Worm (Caenorhabditis elegans) whole organism, young adult: ENCODE measurements around the gene C06E8.5.
A peak's percentile ranks its signal among the peaks of the same experiment; 100 is the strongest.

ENCODE experiments used
- B0035.1 ChIP-seq: sonication (generic microtip); optimal IDR thresholded peaks from 2 replicates; lab custom pipeline; 2016; ENCODE audit warnings: missing genetic modification characterization, mild to moderate bottlenecking, missing compliant biosample characterization, missing genotype, missing genetic modification reagents
- D2030.7 ChIP-seq: fragments of 200-800 bp; sonication (Bioruptor generic); IDR thresholded peaks from 2 replicates; pipeline ENCODE4 v1.3.6; 2022; ENCODE audit warnings: missing genetic modification reagents, missing genetic modification characterization, missing compliant biosample characterization
- F33H1.4 ChIP-seq: fragments of 200-800 bp; sonication (Bioruptor generic); IDR thresholded peaks from 2 replicates; pipeline ENCODE4 v1.3.6; 2022; ENCODE audit warnings: missing genetic modification reagents, missing genetic modification characterization, missing compliant biosample characterization
- F49E8.2 ChIP-seq: sonication (generic microtip); optimal IDR thresholded peaks from 3 replicates; lab custom pipeline; 2017; ENCODE audit warnings: missing genetic modification characterization, mild to moderate bottlenecking, missing compliant biosample characterization, antibody characterized with exemption, moderate library complexity; ENCODE audit not compliant: insufficient read depth
- F52B5.7 ChIP-seq: sonication (generic microtip); optimal IDR thresholded peaks from 2 replicates; lab custom pipeline; 2016; ENCODE audit warnings: mild to moderate bottlenecking, missing genetic modification characterization, missing compliant biosample characterization
- Y67H2A.10 ChIP-seq: fragments of 200-800 bp; sonication (Bioruptor generic); conservative IDR thresholded peaks from 2 replicates; pipeline ENCODE4 v1.3.6; 2022; ENCODE audit warnings: missing genetic modification reagents, missing genetic modification characterization, missing compliant biosample characterization
- ama-1 ChIP-seq, 3 experiments: fragments of 150-350 bp in 1 of 3; sonication (generic microtip) in 2 of 3; optimal IDR thresholded peaks; 2 replicates each; lab custom pipeline; 2014 to 2018; ENCODE audit warnings: missing biosample characterization in 2 of 3, missing genetic modification characterization in 2 of 3, missing genetic modification reagents in 2 of 3
- aptf-2 ChIP-seq: fragments of 200-800 bp; sonication (Bioruptor generic); conservative IDR thresholded peaks from 2 replicates; pipeline ENCODE4 v1.3.6; 2022; ENCODE audit warnings: missing genetic modification reagents, missing genetic modification characterization, missing compliant biosample characterization
- atf-7 ChIP-seq: sonication (generic microtip); optimal IDR thresholded peaks from 2 replicates; lab custom pipeline; 2017; ENCODE audit warnings: mild to moderate bottlenecking, missing genetic modification characterization, missing compliant biosample characterization
- athp-1 ChIP-seq: sonication (generic microtip); optimal IDR thresholded peaks from 2 replicates; lab custom pipeline; 2017; ENCODE audit warnings: mild to moderate bottlenecking, missing genetic modification characterization, missing compliant biosample characterization
- attf-3 ChIP-seq: fragments of 200-800 bp; sonication (Bioruptor generic); conservative IDR thresholded peaks from 2 replicates; pipeline ENCODE4 v1.3.6; 2022; ENCODE audit warnings: missing genetic modification reagents, missing genetic modification characterization, missing compliant biosample characterization
- bed-2 ChIP-seq: fragments of 200-800 bp; sonication (Bioruptor generic); IDR thresholded peaks from 2 replicates; pipeline ENCODE4 v1.3.6; 2022; ENCODE audit warnings: missing genetic modification reagents, missing genetic modification characterization, missing compliant biosample characterization
- ceh-100 ChIP-seq: fragments of 200-800 bp; sonication (Bioruptor generic); IDR thresholded peaks from 2 replicates; pipeline ENCODE4 v1.3.6; 2022; ENCODE audit warnings: missing genetic modification reagents, missing genetic modification characterization, missing compliant biosample characterization
- ceh-27 ChIP-seq: fragments of 200-800 bp; sonication (Bioruptor generic); optimal IDR thresholded peaks from 2 replicates; lab custom pipeline; 2018; ENCODE audit warnings: mild to moderate bottlenecking, missing genetic modification characterization, moderate library complexity, missing compliant biosample characterization
- ceh-58 ChIP-seq: fragments of 200-800 bp; sonication (Bioruptor generic); IDR thresholded peaks from 2 replicates; pipeline ENCODE4 v1.3.6; 2022; ENCODE audit warnings: missing genetic modification characterization, missing compliant biosample characterization
- ceh-79 ChIP-seq: sonication (generic microtip); optimal IDR thresholded peaks from 2 replicates; lab custom pipeline; 2017; ENCODE audit warnings: mild to moderate bottlenecking, missing genetic modification characterization, missing compliant biosample characterization
- egl-18 ChIP-seq: fragments of 200-800 bp; sonication (Bioruptor generic); IDR thresholded peaks from 2 replicates; pipeline ENCODE4 v1.3.6; 2022; ENCODE audit warnings: missing genetic modification reagents, missing genetic modification characterization, missing compliant biosample characterization
- ekl-4 ChIP-seq: fragments of 200-800 bp; sonication (Bioruptor generic); IDR thresholded peaks from 2 replicates; pipeline ENCODE4 v1.3.6; 2022; ENCODE audit warnings: missing genetic modification reagents, missing genetic modification characterization, missing compliant biosample characterization
- fkh-3 ChIP-seq: sonication (generic microtip); optimal IDR thresholded peaks from 2 replicates; lab custom pipeline; 2016; ENCODE audit warnings: mild to moderate bottlenecking, missing genetic modification characterization, missing compliant biosample characterization
- him-1 ChIP-seq: sonication (generic microtip); optimal IDR thresholded peaks from 2 replicates; lab custom pipeline; 2016; ENCODE audit warnings: missing genotype, missing genetic modification reagents, missing genetic modification characterization, missing compliant biosample characterization
- lin-54 ChIP-seq: fragments of 200-800 bp; sonication (Bioruptor generic); optimal IDR thresholded peaks from 2 replicates; lab custom pipeline; 2018; ENCODE audit warnings: mild to moderate bottlenecking, missing genetic modification characterization, missing compliant biosample characterization
- nfya-1 ChIP-seq: sonication (generic microtip); optimal IDR thresholded peaks from 2 replicates; lab custom pipeline; 2017; ENCODE audit warnings: antibody characterized with exemption, missing compliant biosample characterization, missing genetic modification characterization, borderline replicate concordance; ENCODE audit not compliant: insufficient read depth
- nhr-179 ChIP-seq: sonication (generic microtip); optimal IDR thresholded peaks from 2 replicates; lab custom pipeline; 2016; ENCODE audit warnings: mild to moderate bottlenecking, missing genetic modification characterization, missing compliant biosample characterization
- nhr-90 ChIP-seq: sonication (generic microtip); optimal IDR thresholded peaks from 2 replicates; lab custom pipeline; 2016; ENCODE audit warnings: missing genotype, mild to moderate bottlenecking, missing genetic modification characterization, missing compliant biosample characterization
- pha-4 ChIP-seq: fragments of 150-350 bp; sonication (generic microtip); optimal IDR thresholded peaks from 2 replicates; lab custom pipeline; 2014; ENCODE audit warnings: missing biosample characterization, missing genetic modification reagents, missing genetic modification characterization
- rec-8 ChIP-seq, 2 experiments: sonication (generic microtip); optimal IDR thresholded peaks; 2 replicates each; lab custom pipeline; 2016; ENCODE audit warnings: mild to moderate bottlenecking in 2 of 2, missing genetic modification characterization in 2 of 2, missing genetic modification reagents in 2 of 2, missing genotype in 2 of 2, missing biosample characterization in 1 of 2, missing compliant biosample characterization in 1 of 2, moderate library complexity in 1 of 2
- sea-2 ChIP-seq: fragments of 200-800 bp; sonication (Bioruptor generic); IDR thresholded peaks from 2 replicates; pipeline ENCODE4 v1.3.6; 2022; ENCODE audit warnings: missing genetic modification characterization, missing compliant biosample characterization
- tbx-9 ChIP-seq: sonication (generic microtip); optimal IDR thresholded peaks from 2 replicates; lab custom pipeline; 2016; ENCODE audit warnings: borderline replicate concordance, missing genetic modification characterization, inconsistent platforms, missing compliant biosample characterization
- xnd-1 ChIP-seq: sonication (generic microtip); optimal IDR thresholded peaks from 2 replicates; lab custom pipeline; 2016; ENCODE audit warnings: missing genotype, missing genetic modification reagents, missing genetic modification characterization, missing compliant biosample characterization
- zfh-2 ChIP-seq: fragments of 200-800 bp; sonication (Bioruptor generic); conservative IDR thresholded peaks from 2 replicates; pipeline ENCODE4 v1.3.6; 2022; ENCODE audit warnings: missing genetic modification reagents, missing genetic modification characterization, missing compliant biosample characterization
- ztf-26 ChIP-seq: sonication (generic microtip); optimal IDR thresholded peaks from 2 replicates; lab custom pipeline; 2017; ENCODE audit warnings: missing genetic modification characterization, missing compliant biosample characterization

The C06E8.5 gene

ce11 chrIII:6958674-6959241 lies 46.5 kb downstream of the C06E8.5 start (continued):
- TF ChIP-seq xnd-1 (tag; lab: Kevin White, UChicago), result peak; percentile 11
- no peak for TF ChIP-seq pha-4 (tag; lab: Kevin White, UChicago)
- no peak for TF ChIP-seq fkh-3 (tag; lab: Kevin White, UChicago)
- TF ChIP-seq sea-2 (GFP tag; lab: Robert Waterston, UW), result no peak
- no peak for TF ChIP-seq ceh-58 (GFP tag; lab: Robert Waterston, UW)
- TF ChIP-seq B0035.1 (tag; lab: Kevin White, UChicago), result peak; percentile 36
- TF ChIP-seq him-1, result peak; percentile 99
- no peak for TF ChIP-seq ama-1 (optimal IDR thresholded peaks at IDR 0.05; lab: Kevin White, UChicago)
- TF ChIP-seq ama-1 (GFP tag; optimal IDR thresholded peaks at IDR 0.05; lab: Kevin White, UChicago), result peak in 1 of 2 experiments; percentile 75
- TF ChIP-seq F49E8.2, result peak; percentile 33
- no peak for TF ChIP-seq lin-54 (GFP tag; lab: Kevin White, UChicago)

ce11 chrIII:6955766-6956165 lies 49.5 kb downstream of the C06E8.5 start:
- TF ChIP-seq Y67H2A.10 (GFP tag; lab: Robert Waterston, UW) (no peak), F33H1.4 (no peak), nhr-90 (no peak), tbx-9 (tag; lab: Kevin White, UChicago) (no peak), bed-2 (GFP tag; lab: Robert Waterston, UW) (no peak), ekl-4 (GFP tag; lab: Robert Waterston, UW) (no peak), athp-1 (no peak), rec-8 (tag; optimal IDR thresholded peaks at IDR 0.05; lab: Kevin White, UChicago) (no peak), atf-7 (tag; lab: Kevin White, UChicago) (no peak), nfya-1 (tag; lab: Kevin White, UChicago) (no peak), F52B5.7 (tag; lab: Kevin White, UChicago) (no peak)
- TF ChIP-seq, all 124 proteins: peak for 0

- TF ChIP-seq D2030.7 (GFP tag; lab: Robert Waterston, UW) (no peak), ztf-26 (tag; lab: Kevin White, UChicago) (no peak), ceh-100 (GFP tag; lab: Robert Waterston, UW) (no peak), ceh-79 (tag; lab: Kevin White, UChicago) (no peak), nhr-179 (no peak)
- TF ChIP-seq, all 124 proteins: peak for 0
Observed at ce11 chrIII:6953978-6954377, 51.3 kb downstream of the C06E8.5 start.

- no peak for TF ChIP-seq egl-18 (GFP tag; lab: Robert Waterston, UW)
- TF ChIP-seq zfh-2, result peak; percentile 51; the same call in 1 of the 2 replicates
- no peak for TF ChIP-seq aptf-2
- TF ChIP-seq ceh-100 (GFP tag; lab: Robert Waterston, UW), result no peak
- no peak for TF ChIP-seq ceh-27 (GFP tag; lab: Kevin White, UChicago)
- no peak for TF ChIP-seq attf-3 (GFP tag; lab: Robert Waterston, UW)
Observed at ce11 chrIII:6953373-6953772, 51.9 kb downstream of the C06E8.5 start.
